Fruit fly (Drosophila melanogaster): ENCODE measurements around the gene CG44037.

DNA sequence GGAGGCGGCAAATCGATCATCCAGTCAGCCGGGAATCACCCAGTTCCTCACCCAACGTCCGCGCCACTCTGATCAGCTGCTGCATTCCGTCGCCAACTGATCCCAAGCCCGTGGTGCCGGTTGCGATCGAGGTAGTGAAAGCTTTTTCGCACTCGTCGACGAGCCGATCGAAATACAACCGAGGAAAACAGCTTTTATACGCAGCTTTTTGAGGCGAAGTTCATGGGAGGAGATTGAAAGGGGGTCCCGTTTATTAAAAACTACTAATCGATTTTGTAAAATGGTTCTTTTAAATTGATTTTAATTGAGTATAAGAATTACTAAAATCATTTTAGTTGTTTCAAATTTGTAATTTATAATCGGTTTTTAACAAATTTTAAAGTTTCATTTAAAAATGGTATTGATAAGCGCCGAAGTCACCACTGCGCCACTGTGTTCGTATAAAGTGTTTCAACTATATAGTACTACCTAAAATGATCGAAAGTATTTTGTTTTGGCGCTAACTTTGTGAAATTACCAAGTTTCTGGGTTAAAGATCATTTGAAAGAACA is 37.1 kb upstream of the CG44037 start, which contains the start of gene CG4860:
- TF ChIP-seq Myc (optimal IDR thresholded peaks at IDR 0.05), result no peak
- TF ChIP-seq Sin3A (optimal IDR thresholded peaks at IDR 0.05), result no peak
- no peak for TF ChIP-seq h (optimal IDR thresholded peaks at IDR 0.05)
- no peak for TF ChIP-seq psq (optimal IDR thresholded peaks at IDR 0.05)
